Fruit fly (Drosophila melanogaster) whole organism, embryonic: ENCODE measurements around the gene Jon66Cii.

ENCODE experiments used
- ATbp ChIP-seq: fragments of 200-800 bp; sonication (Bioruptor generic); optimal IDR thresholded peaks from 2 replicates; lab custom pipeline; 2017; ENCODE audit warnings: missing biosample characterization, mild to moderate bottlenecking, missing genetic modification characterization, missing genetic modification reagents
- CG10979 ChIP-seq: fragments of 200-800 bp; sonication (Bioruptor generic); optimal IDR thresholded peaks from 2 replicates; lab custom pipeline; 2018; ENCODE audit warnings: missing biosample characterization, mild to moderate bottlenecking, missing genetic modification characterization, moderate library complexity
- CG14014 ChIP-seq: fragments of 200-800 bp; sonication (Bioruptor generic); IDR thresholded peaks from 2 replicates; pipeline ENCODE4 v1.3.6; 2022; ENCODE audit warnings: missing biosample characterization, missing genetic modification characterization
- CG14710 ChIP-seq: fragments of 200-800 bp; sonication (Bioruptor generic); optimal IDR thresholded peaks from 3 replicates; lab custom pipeline; 2019; ENCODE audit warnings: missing biosample characterization, mild to moderate bottlenecking, missing genetic modification characterization, moderate library complexity
- CG15601 ChIP-seq: fragments of 200-800 bp; sonication (Bioruptor generic); optimal IDR thresholded peaks from 3 replicates; lab custom pipeline; 2019; ENCODE audit warnings: missing biosample characterization, mild to moderate bottlenecking, missing genetic modification characterization, moderate library complexity
- CG16779 ChIP-seq: fragments of 200-800 bp; sonication (Bioruptor generic); IDR thresholded peaks from 2 replicates; pipeline ENCODE4 v1.3.6; 2022; ENCODE audit warnings: missing biosample characterization, missing genetic modification characterization
- CG16813 ChIP-seq: fragments of 200-800 bp; sonication (Bioruptor generic); IDR thresholded peaks from 3 replicates; pipeline ENCODE4 v1.3.6; 2022; ENCODE audit warnings: missing biosample characterization, missing genetic modification characterization; ENCODE audit not compliant: partially characterized antibody
- CG17612 ChIP-seq: fragments of 200-800 bp; sonication (Bioruptor generic); IDR thresholded peaks from 2 replicates; pipeline ENCODE4 v1.3.6; 2022; ENCODE audit warnings: missing biosample characterization, missing genetic modification characterization
- CG1832 ChIP-seq: fragments of 200-800 bp; sonication (Bioruptor generic); optimal IDR thresholded peaks from 2 replicates; lab custom pipeline; 2017; ENCODE audit warnings: missing biosample characterization, mild to moderate bottlenecking, missing genetic modification characterization, inconsistent platforms
- CG18599 ChIP-seq: fragments of 200-800 bp; sonication (Bioruptor generic); optimal IDR thresholded peaks from 3 replicates; lab custom pipeline; 2017; ENCODE audit warnings: missing biosample characterization, missing genetic modification characterization, mild to moderate bottlenecking, moderate library complexity, missing genetic modification reagents
- CG3065 ChIP-seq: fragments of 200-800 bp; sonication (Bioruptor generic); optimal IDR thresholded peaks from 2 replicates; lab custom pipeline; 2016; ENCODE audit warnings: missing biosample characterization, missing genetic modification characterization
- CG31441 ChIP-seq: fragments of 200-800 bp; sonication (Bioruptor generic); IDR thresholded peaks from 2 replicates; pipeline ENCODE4 v1.3.6; 2022; ENCODE audit warnings: missing biosample characterization, missing genetic modification characterization
- CG4282 ChIP-seq: fragments of 200-800 bp; sonication (Bioruptor generic); optimal IDR thresholded peaks from 2 replicates; lab custom pipeline; 2016; ENCODE audit warnings: missing biosample characterization, missing genetic modification characterization
- CG4820 ChIP-seq: fragments of 200-800 bp; sonication (Bioruptor generic); optimal IDR thresholded peaks from 3 replicates; lab custom pipeline; 2016; ENCODE audit warnings: missing biosample characterization, missing genetic modification characterization
- CG7987 ChIP-seq: fragments of 200-800 bp; sonication (Bioruptor generic); optimal IDR thresholded peaks from 2 replicates; lab custom pipeline; 2018; ENCODE audit warnings: missing biosample characterization, mild to moderate bottlenecking, missing genetic modification characterization, moderate library complexity
- CG8359 ChIP-seq: fragments of 200-800 bp; sonication (Bioruptor generic); optimal IDR thresholded peaks from 2 replicates; lab custom pipeline; 2017; ENCODE audit warnings: missing biosample characterization, mild to moderate bottlenecking, missing genetic modification characterization, borderline replicate concordance
- CG8924 ChIP-seq: fragments of 200-800 bp; optimal IDR thresholded peaks from 3 replicates; lab custom pipeline; 2019; ENCODE audit warnings: missing biosample characterization, mild to moderate bottlenecking, missing genetic modification characterization, moderate library complexity
- CG8944 ChIP-seq: fragments of 200-800 bp; sonication (Bioruptor generic); optimal IDR thresholded peaks from 3 replicates; lab custom pipeline; 2016; ENCODE audit warnings: missing biosample characterization, missing genetic modification characterization
- CG9797 ChIP-seq: fragments of 200-800 bp; sonication (Bioruptor generic); optimal IDR thresholded peaks from 3 replicates; lab custom pipeline; 2018; ENCODE audit warnings: missing biosample characterization, mild to moderate bottlenecking, missing genetic modification characterization
- CG9876 ChIP-seq: fragments of 200-800 bp; sonication (Bioruptor generic); optimal IDR thresholded peaks from 2 replicates; lab custom pipeline; 2016; ENCODE audit warnings: missing biosample characterization, missing genetic modification characterization
- Dek ChIP-seq: fragments of 200-800 bp; sonication (Bioruptor generic); optimal IDR thresholded peaks from 3 replicates; lab custom pipeline; 2019; ENCODE audit warnings: missing biosample characterization, mild to moderate bottlenecking, missing genetic modification characterization, moderate library complexity
- E2f1 ChIP-seq: fragments of 200-800 bp; sonication (Bioruptor generic); IDR thresholded peaks from 2 replicates; pipeline ENCODE4 v1.3.6; 2022; ENCODE audit warnings: missing biosample characterization, missing genetic modification characterization
- Gug ChIP-seq: fragments of 200-800 bp; sonication (Bioruptor generic); IDR thresholded peaks from 4 replicates; pipeline ENCODE4 v1.3.6; 2022; ENCODE audit warnings: missing biosample characterization, missing genetic modification characterization
- Hey ChIP-seq: fragments of 200-800 bp; sonication (Bioruptor generic); optimal IDR thresholded peaks from 3 replicates; lab custom pipeline; 2018; ENCODE audit warnings: missing biosample characterization, mild to moderate bottlenecking, missing genetic modification characterization
- Jarid2 ChIP-seq: fragments of 200-800 bp; sonication (Bioruptor generic); optimal IDR thresholded peaks from 3 replicates; lab custom pipeline; 2017; ENCODE audit warnings: mild to moderate bottlenecking, missing biosample characterization, missing genetic modification reagents, missing genetic modification characterization
- Side ChIP-seq: fragments of 200-800 bp; sonication (Bioruptor generic); optimal IDR thresholded peaks from 2 replicates; lab custom pipeline; 2016; ENCODE audit warnings: missing biosample characterization, missing genetic modification characterization
- Sox102F ChIP-seq: fragments of 200-800 bp; sonication (Bioruptor generic); optimal IDR thresholded peaks from 2 replicates; lab custom pipeline; 2018; ENCODE audit warnings: missing biosample characterization, mild to moderate bottlenecking, missing genetic modification characterization, moderate library complexity
- Spps ChIP-seq: fragments of 200-800 bp; sonication (Bioruptor generic); optimal IDR thresholded peaks from 2 replicates; lab custom pipeline; 2018; ENCODE audit warnings: missing biosample characterization, mild to moderate bottlenecking, missing genetic modification characterization
- YL-1 ChIP-seq: fragments of 200-800 bp; sonication (Bioruptor generic); optimal IDR thresholded peaks from 3 replicates; lab custom pipeline; 2017; ENCODE audit warnings: missing biosample characterization, mild to moderate bottlenecking, missing genetic modification characterization
- bab2 ChIP-seq: fragments of 200-800 bp; sonication (Bioruptor generic); optimal IDR thresholded peaks from 2 replicates; lab custom pipeline; 2016; ENCODE audit warnings: missing biosample characterization, missing genetic modification characterization
- da ChIP-seq: fragments of 200-800 bp; sonication (Bioruptor generic); optimal IDR thresholded peaks from 2 replicates; lab custom pipeline; 2016; ENCODE audit warnings: missing biosample characterization, missing genetic modification characterization
- dysf ChIP-seq: fragments of 200-800 bp; sonication (Bioruptor generic); IDR thresholded peaks from 3 replicates; pipeline ENCODE4 v1.3.6; 2022; ENCODE audit warnings: missing biosample characterization, missing genetic modification characterization
- eyg ChIP-seq: fragments of 200-800 bp; sonication (Bioruptor generic); optimal IDR thresholded peaks from 3 replicates; lab custom pipeline; 2016; ENCODE audit warnings: missing biosample characterization, missing genetic modification characterization
- gem ChIP-seq: fragments of 200-800 bp; sonication (Bioruptor generic); optimal IDR thresholded peaks from 2 replicates; lab custom pipeline; 2019; ENCODE audit warnings: missing biosample characterization, mild to moderate bottlenecking, missing genetic modification characterization, moderate library complexity
- nau ChIP-seq: fragments of 200-800 bp; sonication (Bioruptor generic); optimal IDR thresholded peaks from 3 replicates; lab custom pipeline; 2017; ENCODE audit warnings: missing biosample characterization, mild to moderate bottlenecking, missing genetic modification characterization, missing genetic modification reagents
- onecut ChIP-seq: fragments of 200-800 bp; sonication (Bioruptor generic); IDR thresholded peaks from 2 replicates; pipeline ENCODE4 v1.3.6; 2022; ENCODE audit warnings: missing biosample characterization, missing genetic modification characterization
- p53 ChIP-seq: fragments of 200-800 bp; sonication (Bioruptor generic); optimal IDR thresholded peaks from 2 replicates; lab custom pipeline; 2016; ENCODE audit warnings: missing biosample characterization, missing genetic modification characterization
- phol ChIP-seq: fragments of 200-800 bp; sonication (Bioruptor generic); optimal IDR thresholded peaks from 3 replicates; lab custom pipeline; 2018; ENCODE audit warnings: missing biosample characterization, mild to moderate bottlenecking, missing genetic modification characterization, moderate library complexity
- sd ChIP-seq: fragments of 200-800 bp; sonication (Bioruptor generic); optimal IDR thresholded peaks from 3 replicates; lab custom pipeline; 2018; ENCODE audit warnings: missing biosample characterization, mild to moderate bottlenecking, missing genetic modification characterization, moderate library complexity
- seq ChIP-seq: fragments of 200-800 bp; sonication (Bioruptor generic); IDR thresholded peaks from 2 replicates; pipeline ENCODE4 v1.3.6; 2022; ENCODE audit warnings: missing biosample characterization, missing genetic modification characterization
- so ChIP-seq: fragments of 200-800 bp; sonication (Bioruptor generic); IDR thresholded peaks from 3 replicates; pipeline ENCODE4 v1.3.6; 2022; ENCODE audit warnings: missing biosample characterization, missing genetic modification characterization
- stwl ChIP-seq: fragments of 200-800 bp; sonication (Bioruptor generic); optimal IDR thresholded peaks from 3 replicates; lab custom pipeline; 2018; ENCODE audit warnings: missing biosample characterization, mild to moderate bottlenecking, missing genetic modification characterization, moderate library complexity
- sug ChIP-seq: fragments of 200-800 bp; optimal IDR thresholded peaks from 2 replicates; lab custom pipeline; 2019; ENCODE audit warnings: missing biosample characterization, mild to moderate bottlenecking, missing genetic modification characterization, moderate library complexity
- ttk ChIP-seq: fragments of 200-800 bp; sonication (Bioruptor generic); IDR thresholded peaks from 2 replicates; pipeline ENCODE4 v2.1.2; 2022; ENCODE audit warnings: missing biosample characterization, missing genetic modification characterization
- tx ChIP-seq: fragments of 200-800 bp; sonication (Bioruptor generic); optimal IDR thresholded peaks from 2 replicates; lab custom pipeline; 2016; ENCODE audit warnings: missing biosample characterization, missing genetic modification characterization
- vfl ChIP-seq: fragments of 200-800 bp; sonication (Bioruptor generic); optimal IDR thresholded peaks from 2 replicates; lab custom pipeline; 2016; ENCODE audit warnings: missing biosample characterization, missing genetic modification characterization
- vvl ChIP-seq: fragments of 200-800 bp; sonication (Bioruptor generic); IDR thresholded peaks from 2 replicates; pipeline ENCODE4 v1.3.6; 2022; ENCODE audit warnings: missing biosample characterization, missing genetic modification characterization
- wek ChIP-seq: fragments of 200-800 bp; sonication (Bioruptor generic); optimal IDR thresholded peaks from 3 replicates; lab custom pipeline; 2018; ENCODE audit warnings: missing biosample characterization, mild to moderate bottlenecking, missing genetic modification characterization, moderate library complexity

Jon66Cii gene

dm6 chr3L:8441745-8442575 lies 48.5 kb upstream of the Jon66Cii start, which contains the start of gene Unr (continued):
- TF ChIP-seq Hey (tag; lab: Kevin White, UChicago) (no peak), CG18599 (peak; percentile 84), CG17612 (peak; percentile 48; the same call in 1 of the 2 replicates), CG7987 (peak; percentile 72), CG9876 (peak; percentile 70), CG31441 (GFP tag; lab: Robert Waterston, UW) (peak; percentile 73), da (GFP tag; lab: Kevin White, UChicago) (peak; percentile 54), YL-1 (GFP tag; lab: Kevin White, UChicago) (peak; percentile 96), Spps (no peak), bab2 (GFP tag; lab: Kevin White, UChicago) (peak; percentile 88), seq (GFP tag; lab: Robert Waterston, UW) (no peak), dysf (GFP tag; lab: Robert Waterston, UW) (peak; percentile 81), CG14710 (tag; lab: Kevin White, UChicago) (peak; percentile 53), stwl (tag; lab: Kevin White, UChicago) (peak; percentile 49), onecut (peak; percentile 86), CG14014 (GFP tag; lab: Robert Waterston, UW) (peak; percentile 77), CG8944 (GFP tag; lab: Kevin White, UChicago) (peak; percentile 72), so (GFP tag; lab: Robert Waterston, UW) (peak; percentile 68; the same call in 2 of the 3 replicates), CG3065 (peak; percentile 36), CG8924 (tag; lab: Kevin White, UChicago) (peak; percentile 70), CG8359 (peak; percentile 17), CG1832 (GFP tag; lab: Kevin White, UChicago) (no peak), CG4282 (GFP tag; lab: Kevin White, UChicago) (peak; percentile 58), CG9797 (peak; percentile 25), sd (tag; lab: Kevin White, UChicago) (peak; percentile 38), CG10979 (tag; lab: Kevin White, UChicago) (peak; percentile 61), CG16813 (GFP tag; lab: Robert Waterston, UW) (no peak), gem (tag; lab: Kevin White, UChicago) (peak; percentile 83), CG15601 (tag; lab: Kevin White, UChicago) (peak; percentile 51), tx (GFP tag; lab: Kevin White, UChicago) (peak; percentile 49), Side (GFP tag; lab: Kevin White, UChicago) (peak; percentile 71), Jarid2 (peak; percentile 39), wek (GFP tag; lab: Kevin White, UChicago) (peak; percentile 52), nau (GFP tag; lab: Kevin White, UChicago) (peak; percentile 47), CG16779 (GFP tag; lab: Robert Waterston, UW) (peak; percentile 83), vvl (GFP tag; lab: Robert Waterston, UW) (peak; percentile 94), Gug (GFP tag; lab: Robert Waterston, UW) (peak; percentile 95), phol (tag; lab: Kevin White, UChicago) (peak; percentile 99), eyg (peak; percentile 53), vfl (GFP tag; lab: Kevin White, UChicago) (peak; percentile 67), Dek (tag; lab: Kevin White, UChicago) (peak; percentile 70), ttk (GFP tag; lab: Robert Waterston, UW) (peak; percentile 50; the same call in 1 of the 2 replicates), E2f1 (GFP tag; lab: Robert Waterston, UW) (peak; percentile 75; the same call in 1 of the 2 replicates), ATbp (GFP tag; lab: Kevin White, UChicago) (peak; percentile 69), p53 (GFP tag; lab: Kevin White, UChicago) (peak; percentile 22), sug (peak; percentile 70), CG4820 (GFP tag; lab: Kevin White, UChicago) (peak; percentile 63), Sox102F (GFP tag; lab: Kevin White, UChicago) (peak; percentile 61)
